Fruit fly (Drosophila melanogaster) whole organism, embryonic: ENCODE measurements around the gene CG9518.
A peak's percentile ranks its signal among the peaks of the same experiment; 100 is the strongest.

Experiments used
- CG10147 ChIP-seq: fragments of 200-800 bp; sonication (Bioruptor generic); optimal IDR thresholded peaks from 2 replicates; lab custom pipeline; 2019; ENCODE audit warnings: missing biosample characterization, mild to moderate bottlenecking, missing genetic modification characterization, moderate library complexity
- CG10274 ChIP-seq: fragments of 200-800 bp; sonication (Bioruptor generic); optimal IDR thresholded peaks from 3 replicates; lab custom pipeline; 2017; ENCODE audit warnings: missing biosample characterization, mild to moderate bottlenecking, missing genetic modification characterization
- CG12104 ChIP-seq: fragments of 200-800 bp; sonication (Bioruptor generic); optimal IDR thresholded peaks from 3 replicates; lab custom pipeline; 2016; ENCODE audit warnings: missing biosample characterization, missing genetic modification characterization
- CG12744 ChIP-seq: fragments of 200-800 bp; sonication (Bioruptor generic); optimal IDR thresholded peaks from 2 replicates; lab custom pipeline; 2016; ENCODE audit warnings: missing biosample characterization, missing genetic modification characterization
- CG13287 ChIP-seq: fragments of 200-800 bp; sonication (Bioruptor generic); IDR thresholded peaks from 2 replicates; pipeline ENCODE4 v1.3.6; 2022; ENCODE audit warnings: missing biosample characterization, missing genetic modification characterization; ENCODE audit not compliant: partially characterized antibody
- CG14965 ChIP-seq: fragments of 200-800 bp; sonication (Bioruptor generic); optimal IDR thresholded peaks from 2 replicates; lab custom pipeline; 2016; ENCODE audit warnings: missing biosample characterization, missing genetic modification characterization, borderline replicate concordance
- CG15479 ChIP-seq: fragments of 200-800 bp; sonication (Bioruptor generic); optimal IDR thresholded peaks from 3 replicates; lab custom pipeline; 2019; ENCODE audit warnings: missing biosample characterization, mild to moderate bottlenecking, missing genetic modification characterization, moderate library complexity
- CG1602 ChIP-seq: fragments of 200-800 bp; sonication (Bioruptor generic); optimal IDR thresholded peaks from 3 replicates; lab custom pipeline; 2016; ENCODE audit warnings: missing biosample characterization, missing genetic modification characterization
- CG18476 ChIP-seq: fragments of 200-800 bp; sonication (Bioruptor generic); optimal IDR thresholded peaks from 2 replicates; lab custom pipeline; 2016; ENCODE audit warnings: missing biosample characterization, mild to moderate bottlenecking, missing genetic modification characterization
- CG2199 ChIP-seq: fragments of 200-800 bp; sonication (Bioruptor generic); IDR thresholded peaks from 3 replicates; pipeline ENCODE4 v1.3.6; 2022; ENCODE audit warnings: missing biosample characterization, missing genetic modification characterization
- CG32532 ChIP-seq: fragments of 200-800 bp; sonication (Bioruptor generic); IDR thresholded peaks from 2 replicates; pipeline ENCODE4 v1.3.6; 2022; ENCODE audit warnings: missing biosample characterization, missing genetic modification characterization
- CG5953 ChIP-seq: fragments of 200-800 bp; sonication (Bioruptor generic); IDR thresholded peaks from 2 replicates; pipeline ENCODE4 v1.3.6; 2022; ENCODE audit warnings: missing biosample characterization, missing genetic modification characterization
- CG8089 ChIP-seq: fragments of 200-800 bp; sonication (Bioruptor generic); optimal IDR thresholded peaks from 3 replicates; lab custom pipeline; 2016; ENCODE audit warnings: missing biosample characterization, missing genetic modification characterization
- CTCF ChIP-seq: fragments of 200-800 bp; sonication (Bioruptor generic); optimal IDR thresholded peaks from 2 replicates; lab custom pipeline; 2017; ENCODE audit warnings: missing biosample characterization, mild to moderate bottlenecking, missing genetic modification characterization, moderate library complexity
- Drgx ChIP-seq: fragments of 200-800 bp; sonication (Bioruptor generic); IDR thresholded peaks from 2 replicates; pipeline ENCODE4 v1.3.6; 2022; ENCODE audit warnings: missing biosample characterization, missing genetic modification characterization
- E2f2 ChIP-seq: fragments of 200-800 bp; sonication (Bioruptor generic); IDR thresholded peaks from 2 replicates; pipeline ENCODE4 v1.3.6; 2022; ENCODE audit warnings: missing biosample characterization, missing genetic modification characterization
- H15 ChIP-seq: fragments of 200-800 bp; sonication (Bioruptor generic); IDR thresholded peaks from 3 replicates; pipeline ENCODE4 v1.3.6; 2022; ENCODE audit warnings: missing biosample characterization, missing genetic modification characterization
- Hmr ChIP-seq: fragments of 200-800 bp; sonication (Bioruptor generic); optimal IDR thresholded peaks from 3 replicates; lab custom pipeline; 2017; ENCODE audit warnings: mild to moderate bottlenecking, missing biosample characterization, missing genetic modification reagents, missing genetic modification characterization
- Hr3 ChIP-seq: fragments of 200-800 bp; sonication (Bioruptor generic); optimal IDR thresholded peaks from 3 replicates; lab custom pipeline; 2016; ENCODE audit warnings: missing biosample characterization, missing genetic modification characterization
- Lpt ChIP-seq: fragments of >200 bp; optimal IDR thresholded peaks from 2 replicates; lab custom pipeline; 2018; ENCODE audit warnings: missing biosample characterization, missing genetic modification characterization
- Med ChIP-seq: fragments of 200-800 bp; sonication (Bioruptor generic); peaks from one replicate; lab custom pipeline; 2016; ENCODE audit warnings: missing biosample characterization, missing genetic modification characterization, mild to moderate bottlenecking, inconsistent platforms, moderate library complexity
- Meics ChIP-seq: fragments of 200-800 bp; sonication (Bioruptor generic); optimal IDR thresholded peaks from 2 replicates; lab custom pipeline; 2017; ENCODE audit warnings: missing biosample characterization, mild to moderate bottlenecking, missing genetic modification characterization
- Rfx ChIP-seq: fragments of 200-800 bp; sonication (Bioruptor generic); IDR thresholded peaks from 2 replicates; pipeline ENCODE4 v1.3.6; 2022; ENCODE audit warnings: missing biosample characterization, missing genetic modification characterization
- Six4 ChIP-seq: fragments of 200-800 bp; sonication (Bioruptor generic); optimal IDR thresholded peaks from 2 replicates; lab custom pipeline; 2016; ENCODE audit warnings: missing biosample characterization, missing genetic modification characterization
- Stat92E ChIP-seq, 3 experiments: fragments of >200 bp in 2 of 3; fragments of 200-800 bp in 1 of 3; sonication (Bioruptor generic) in 1 of 3; optimal IDR thresholded peaks; 2 replicates each; lab custom pipeline; 2017 to 2019; ENCODE audit warnings: missing biosample characterization in 3 of 3, missing genetic modification characterization in 3 of 3, mild to moderate bottlenecking in 1 of 3, moderate library complexity in 1 of 3
- ara ChIP-seq: fragments of 200-800 bp; sonication (Bioruptor generic); IDR thresholded peaks from 2 replicates; pipeline ENCODE4 v1.3.6; 2022; ENCODE audit warnings: missing biosample characterization, missing genetic modification characterization
- ase ChIP-seq: fragments of 200-800 bp; sonication (Bioruptor generic); IDR thresholded peaks from 3 replicates; pipeline ENCODE4 v1.3.6; 2022; ENCODE audit warnings: missing biosample characterization, missing genetic modification characterization
- bowl ChIP-seq: fragments of 200-800 bp; sonication (Bioruptor generic); IDR thresholded peaks from 2 replicates; pipeline ENCODE4 v1.3.6; 2022; ENCODE audit warnings: missing biosample characterization, missing genetic modification characterization
- chinmo ChIP-seq: fragments of 200-800 bp; sonication (Bioruptor generic); IDR thresholded peaks from 4 replicates; pipeline ENCODE4 v1.3.6; 2022; ENCODE audit warnings: missing biosample characterization, missing genetic modification characterization; ENCODE audit not compliant: partially characterized antibody
- crol ChIP-seq: fragments of 200-800 bp; sonication (Bioruptor generic); IDR thresholded peaks from 2 replicates; pipeline ENCODE4 v1.3.6; 2022; ENCODE audit warnings: missing biosample characterization, missing genetic modification characterization
- exex ChIP-seq: fragments of 200-800 bp; sonication (Bioruptor generic); optimal IDR thresholded peaks from 4 replicates; lab custom pipeline; 2018; ENCODE audit warnings: missing biosample characterization, mild to moderate bottlenecking, missing genetic modification characterization, moderate library complexity
- ftz-f1 ChIP-seq: fragments of 200-800 bp; sonication (Bioruptor generic); optimal IDR thresholded peaks from 2 replicates; lab custom pipeline; 2016; ENCODE audit warnings: missing biosample characterization, missing genetic modification characterization
- fu2 ChIP-seq: fragments of 200-800 bp; sonication (Bioruptor generic); optimal IDR thresholded peaks from 2 replicates; lab custom pipeline; 2016; ENCODE audit warnings: missing biosample characterization, missing genetic modification characterization
- gem ChIP-seq: fragments of 200-800 bp; sonication (Bioruptor generic); optimal IDR thresholded peaks from 2 replicates; lab custom pipeline; 2019; ENCODE audit warnings: missing biosample characterization, mild to moderate bottlenecking, missing genetic modification characterization, moderate library complexity
- gt ChIP-seq: fragments of 200-800 bp; sonication (Bioruptor generic); IDR thresholded peaks from 2 replicates; pipeline ENCODE4 v1.3.6; 2022; ENCODE audit warnings: missing biosample characterization, missing genetic modification characterization
- sd ChIP-seq: fragments of 200-800 bp; sonication (Bioruptor generic); optimal IDR thresholded peaks from 3 replicates; lab custom pipeline; 2018; ENCODE audit warnings: missing biosample characterization, mild to moderate bottlenecking, missing genetic modification characterization, moderate library complexity
- sqz ChIP-seq: fragments of 200-800 bp; sonication (Bioruptor generic); optimal IDR thresholded peaks from 3 replicates; lab custom pipeline; 2018; ENCODE audit warnings: missing biosample characterization, mild to moderate bottlenecking, missing genetic modification characterization
- stwl ChIP-seq: fragments of 200-800 bp; sonication (Bioruptor generic); optimal IDR thresholded peaks from 3 replicates; lab custom pipeline; 2018; ENCODE audit warnings: missing biosample characterization, mild to moderate bottlenecking, missing genetic modification characterization, moderate library complexity
- ttk ChIP-seq: fragments of 200-800 bp; sonication (Bioruptor generic); IDR thresholded peaks from 2 replicates; pipeline ENCODE4 v2.1.2; 2022; ENCODE audit warnings: missing biosample characterization, missing genetic modification characterization

The CG9518 gene

DNA sequence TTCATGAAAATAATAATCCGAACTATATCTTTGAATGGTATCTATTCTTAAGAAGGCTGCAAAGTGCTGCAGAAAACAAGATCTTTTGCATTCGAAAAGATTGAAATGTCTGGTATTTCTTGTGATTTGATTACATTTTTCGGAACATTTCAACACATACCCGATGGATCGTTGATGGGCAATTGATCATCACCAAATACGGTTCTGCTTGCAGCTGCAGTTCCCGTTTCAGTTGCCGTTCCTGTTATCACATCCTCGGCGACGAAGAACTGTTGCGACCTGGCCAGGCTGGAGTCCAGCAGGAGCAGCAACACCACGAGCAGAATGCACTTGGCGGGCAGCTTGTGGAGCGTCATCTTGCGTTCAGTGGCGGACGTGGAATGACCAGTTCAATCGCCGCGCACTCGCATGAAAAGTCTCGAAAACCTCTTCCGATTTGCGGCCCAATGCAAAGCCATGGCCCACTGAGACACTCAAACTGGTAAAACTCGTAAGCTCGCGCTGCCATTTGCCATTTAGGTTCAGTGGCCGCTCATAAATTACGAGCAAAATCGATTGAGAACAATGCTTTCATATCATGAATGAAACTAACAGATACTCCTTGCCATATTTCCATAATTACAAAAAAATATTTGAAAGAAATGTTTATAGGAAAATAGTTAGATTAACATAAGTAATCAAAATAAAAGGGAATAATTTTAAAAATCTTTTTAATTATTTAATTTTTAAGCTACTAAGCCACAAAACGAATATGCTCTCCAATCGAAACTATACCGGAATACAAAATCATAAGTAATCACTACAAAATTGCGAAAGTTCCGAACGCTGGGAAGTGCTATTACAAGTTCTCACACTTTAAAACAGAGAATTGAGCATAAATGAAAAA is 39.7 kb upstream of the CG9518 start, which contains the start of gene CG14406:
Gene CG14406 (minus strand): TSS at position 382 of the 886 bp plus-strand sequence.
- 0 out of 2 replicates have a peak, but pooled peaks have one; percentile 15 for TF ChIP-seq Rfx (GFP tag; lab: Robert Waterston, UW)
- TF ChIP-seq CG1602: no peak
- TF ChIP-seq CG8089 (GFP tag; lab: Kevin White, UChicago): no peak
- TF ChIP-seq Stat92E (GFP tag; optimal IDR thresholded peaks at IDR 0.05; lab: Kevin White, UChicago): no peak
- TF ChIP-seq Drgx (GFP tag; lab: Robert Waterston, UW): 0 out of 2 replicates have a peak, but pooled peaks have one; percentile 39
- TF ChIP-seq Meics: no peak
- peak; percentile 48 for TF ChIP-seq Med
- no peak for TF ChIP-seq CG12104 (GFP tag; lab: Kevin White, UChicago)
- no peak for TF ChIP-seq ttk (GFP tag; lab: Robert Waterston, UW)
- no peak for TF ChIP-seq H15 (GFP tag; lab: Robert Waterston, UW)
- no peak for TF ChIP-seq Hmr (GFP tag; lab: Kevin White, UChicago)
- TF ChIP-seq CG14965 (GFP tag; lab: Kevin White, UChicago): peak; percentile 84
- TF ChIP-seq CG5953: 0 out of 2 replicates have a peak, but pooled peaks have one; percentile 34
- TF ChIP-seq ase (GFP tag; lab: Robert Waterston, UW): 0 out of 3 replicates have a peak, but pooled peaks have one; percentile 15
- TF ChIP-seq E2f2 (GFP tag; lab: Robert Waterston, UW): no peak
- TF ChIP-seq stwl: no peak
- no peak for TF ChIP-seq CG18476
- no peak for TF ChIP-seq CG10147 (GFP tag; lab: Kevin White, UChicago)
- peak; percentile 81 for TF ChIP-seq CTCF (GFP tag; lab: Kevin White, UChicago)
- peak; percentile 75 for TF ChIP-seq Lpt (GFP tag; lab: Kevin White, UChicago)

DNA sequence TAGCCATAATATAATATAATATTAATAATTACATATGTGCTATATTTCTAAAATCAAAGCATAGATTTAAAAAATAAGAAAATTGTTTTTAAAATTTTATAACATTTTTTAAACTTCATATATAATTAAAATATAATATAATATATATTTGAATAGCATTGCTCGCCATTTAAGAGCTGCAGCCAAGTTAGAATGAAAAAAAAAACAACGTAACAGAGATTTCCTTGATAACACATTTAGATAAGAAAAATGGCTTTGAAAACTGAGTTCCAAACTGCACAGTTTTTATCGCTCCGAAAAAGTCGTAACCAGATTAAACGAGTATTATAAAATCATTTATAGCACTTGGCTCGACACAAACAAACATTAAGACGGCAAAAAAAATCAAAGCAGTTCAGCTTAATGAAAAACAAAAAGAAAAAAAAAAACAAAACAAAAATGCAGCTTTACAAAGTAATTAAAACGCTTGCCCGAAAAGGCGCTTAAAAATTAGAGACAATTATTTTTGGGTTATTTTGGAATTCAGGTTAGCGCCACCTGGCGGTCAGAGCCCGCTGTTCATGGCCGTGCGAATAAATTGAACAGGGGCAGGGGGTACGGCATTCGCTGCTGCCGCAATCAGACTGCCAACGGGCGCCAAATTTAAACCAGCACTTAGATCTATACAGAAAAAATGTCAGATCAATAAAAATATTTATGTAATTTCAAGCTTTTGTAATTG is 38.8 kb upstream of the CG9518 start, which contains the start of gene fiz:
Gene fiz (minus strand): TSS at position 51 of the 721 bp plus-strand sequence.
- no peak for TF ChIP-seq bowl (GFP tag; lab: Robert Waterston, UW)
- no peak for TF ChIP-seq CG12744 (GFP tag; lab: Kevin White, UChicago)
- no peak for TF ChIP-seq Six4 (GFP tag; lab: Kevin White, UChicago)
- TF ChIP-seq gem (tag; lab: Kevin White, UChicago): peak; percentile 9
- TF ChIP-seq CG14965 (GFP tag; lab: Kevin White, UChicago): peak; percentile 55
- TF ChIP-seq CTCF (GFP tag; lab: Kevin White, UChicago): peak; percentile 88
- TF ChIP-seq CG32532: peak; percentile 19; the same call in 1 of the 2 replicates
- TF ChIP-seq Hr3: no peak
- peak; percentile 9 for TF ChIP-seq sd (tag; lab: Kevin White, UChicago)
- no peak for TF ChIP-seq CG13287
- TF ChIP-seq exex: no peak
- peak; percentile 10; the same call in 1 of the 2 replicates for TF ChIP-seq crol
- TF ChIP-seq gt (GFP tag; lab: Robert Waterston, UW): no peak
- peak; percentile 47 for TF ChIP-seq ftz-f1 (GFP tag; lab: Kevin White, UChicago)
- TF ChIP-seq fu2 (GFP tag; lab: Kevin White, UChicago): no peak
- peak; percentile 39 for TF ChIP-seq CG10274 (GFP tag; lab: Kevin White, UChicago)
- TF ChIP-seq Med: peak; percentile 57
- 0 out of 2 replicates have a peak, but pooled peaks have one; percentile 5 for TF ChIP-seq ara (GFP tag; lab: Robert Waterston, UW)
- peak; percentile 24 for TF ChIP-seq sqz
- no peak for TF ChIP-seq CG15479 (GFP tag; lab: Kevin White, UChicago)
- 0 out of 4 replicates have a peak, but pooled peaks have one; percentile 40 for TF ChIP-seq chinmo (GFP tag; lab: Robert Waterston, UW)
- 0 out of 3 replicates have a peak, but pooled peaks have one; percentile 71 for TF ChIP-seq CG2199 (GFP tag; lab: Robert Waterston, UW)
